Fruit fly (Drosophila melanogaster) whole organism, larva: Measurements from ENCODE around the gene GlcAT-P.
A peak's percentile ranks its signal among the peaks of the same experiment; 100 is the strongest.

Experiments used
- noc ChIP-seq: fragments of 200-800 bp; sonication (Bioruptor generic); optimal IDR thresholded peaks from 3 replicates; lab custom pipeline; 2019; ENCODE audit warnings: missing biosample characterization, mild to moderate bottlenecking, missing genetic modification characterization, moderate library complexity

Gene GlcAT-P

dm6 chr3L:11215244-11216121, 18.1 kb upstream of the GlcAT-P start:
- TF ChIP-seq noc, result peak; percentile 81

dm6 chr3L:11214406-11215243, 17.3 kb upstream of the GlcAT-P start, which contains the start of gene CG42671:
CG42671 (plus strand) TSS chr3L:11214505.
- no peak for TF ChIP-seq noc

dm6 chr3L:11213643-11214042, 16.3 kb upstream of the GlcAT-P start:
- TF ChIP-seq noc, result no peak

dm6 chr3L:11210517-11210916, 13.2 kb upstream of the GlcAT-P start, which contains the start of the genes Ube3a and CG7600:
Ube3a (minus strand) TSS chr3L:11210583.
CG7600 (plus strand) TSS chr3L:11210786.
- TF ChIP-seq noc, result peak; percentile 53

- TF ChIP-seq noc, result peak; percentile 36
These were observed 8.4 kb upstream of the GlcAT-P start, which contains the start of gene Plod for dm6 chr3L:11205608-11206336. Plod (minus strand) TSS chr3L:11206016.

dm6 chr3L:11204852-11205251, 7.5 kb upstream of the GlcAT-P start:
- peak; percentile 58 for TF ChIP-seq noc

dm6 chr3L:11203820-11204449, 6.6 kb upstream of the GlcAT-P start:
- peak; percentile 24 for TF ChIP-seq noc

dm6 chr3L:11201051-11201450, 3.7 kb upstream of the GlcAT-P start, which contains the start of gene nkt:
nkt (plus strand) TSS chr3L:11201351.
- TF ChIP-seq noc, result no peak

- TF ChIP-seq noc, result no peak
These were observed 2.0 kb upstream of the GlcAT-P start, which contains the start of gene CG7607 for dm6 chr3L:11199320-11199719. CG7607 (plus strand) TSS chr3L:11199620.

- TF ChIP-seq noc, result no peak
These were observed 1.0 kb upstream of the GlcAT-P start for dm6 chr3L:11198375-11198774.

- no peak for TF ChIP-seq noc
These were observed 476 bp downstream of the GlcAT-P start for dm6 chr3L:11196860-11197259.

- TF ChIP-seq noc, result no peak
These were observed 2.1 kb downstream of the GlcAT-P start for dm6 chr3L:11195275-11195674.

dm6 chr3L:11190022-11190421, 7.3 kb downstream of the GlcAT-P start:
- no peak for TF ChIP-seq noc

- no peak for TF ChIP-seq noc
These were observed 10.6 kb downstream of the GlcAT-P start for dm6 chr3L:11186768-11187167.

- no peak for TF ChIP-seq noc
These were observed 13.4 kb downstream of the GlcAT-P start for dm6 chr3L:11183965-11184364.

- no peak for TF ChIP-seq noc
These were observed 14.3 kb downstream of the GlcAT-P start for dm6 chr3L:11182994-11183393.
